Fruit fly (Drosophila melanogaster) whole organism, adult: ENCODE data around the gene CG42335.

Experiments
- CG11617 ChIP-seq: fragments of 200-800 bp; sonication (Bioruptor generic); optimal IDR thresholded peaks from 2 replicates; lab custom pipeline; 2017; ENCODE audit warnings: mild to moderate bottlenecking, missing biosample characterization, missing genetic modification reagents, missing genetic modification characterization
- CG12768 ChIP-seq: fragments of 200-800 bp; sonication (Bioruptor generic); optimal IDR thresholded peaks from 2 replicates; lab custom pipeline; 2017; ENCODE audit warnings: missing biosample characterization, missing genetic modification characterization, mild to moderate bottlenecking, moderate library complexity, missing genetic modification reagents
- CG14711 ChIP-seq: fragments of 200-800 bp; sonication (Bioruptor generic); optimal IDR thresholded peaks from 2 replicates; lab custom pipeline; 2018; ENCODE audit warnings: missing biosample characterization, mild to moderate bottlenecking, missing genetic modification characterization, moderate library complexity
- CG1620 ChIP-seq: fragments of 200-800 bp; sonication (Bioruptor generic); optimal IDR thresholded peaks from 2 replicates; lab custom pipeline; 2016; ENCODE audit warnings: missing biosample characterization, missing genetic modification characterization
- CG33017 ChIP-seq: fragments of 200-800 bp; sonication (Bioruptor generic); optimal IDR thresholded peaks from 2 replicates; lab custom pipeline; 2018; ENCODE audit warnings: missing biosample characterization, mild to moderate bottlenecking, missing genetic modification characterization, moderate library complexity
- CG5204 ChIP-seq: fragments of 200-800 bp; sonication (Bioruptor generic); optimal IDR thresholded peaks from 2 replicates; lab custom pipeline; 2016; ENCODE audit warnings: missing biosample characterization, missing genetic modification characterization
- CG7045 ChIP-seq: fragments of 200-800 bp; sonication (Bioruptor generic); optimal IDR thresholded peaks from 2 replicates; lab custom pipeline; 2017; ENCODE audit warnings: missing biosample characterization, mild to moderate bottlenecking, missing genetic modification characterization
- CG7101 ChIP-seq: fragments of 200-800 bp; sonication (Bioruptor generic); optimal IDR thresholded peaks from 2 replicates; lab custom pipeline; 2018; ENCODE audit warnings: missing biosample characterization, mild to moderate bottlenecking, missing genetic modification characterization, moderate library complexity
- Clk ChIP-seq: fragments of 200-800 bp; sonication (Bioruptor generic); optimal IDR thresholded peaks from 2 replicates; lab custom pipeline; 2017; ENCODE audit warnings: missing biosample characterization, missing genetic modification characterization
- Crg-1 ChIP-seq: fragments of 200-800 bp; sonication (Bioruptor generic); optimal IDR thresholded peaks from 2 replicates; lab custom pipeline; 2016; ENCODE audit warnings: missing biosample characterization, missing genetic modification characterization
- Hr96 ChIP-seq: fragments of 200-800 bp; sonication (Bioruptor generic); optimal IDR thresholded peaks from 2 replicates; lab custom pipeline; 2016; ENCODE audit warnings: missing biosample characterization, missing genetic modification characterization
- Mnt ChIP-seq: fragments of 200-800 bp; sonication (Bioruptor generic); optimal IDR thresholded peaks from 2 replicates; lab custom pipeline; 2016; ENCODE audit warnings: missing biosample characterization, mild to moderate bottlenecking, missing genetic modification characterization
- bab1 ChIP-seq: fragments of 200-800 bp; sonication (Bioruptor generic); optimal IDR thresholded peaks from 3 replicates; lab custom pipeline; 2019; ENCODE audit warnings: missing biosample characterization, mild to moderate bottlenecking, missing genetic modification characterization, moderate library complexity
- cic ChIP-seq: fragments of 200-800 bp; sonication (Bioruptor generic); optimal IDR thresholded peaks from 2 replicates; lab custom pipeline; 2017; ENCODE audit warnings: missing biosample characterization, mild to moderate bottlenecking, missing genetic modification characterization, moderate library complexity
- cnc ChIP-seq, 2 experiments: fragments of >200 bp; optimal IDR thresholded peaks; 2 replicates each; lab custom pipeline; 2017
- kay ChIP-seq: fragments of 200-800 bp; sonication (Bioruptor generic); peaks from one replicate; lab custom pipeline; 2016; ENCODE audit warnings: missing biosample characterization, missing genetic modification characterization, borderline replicate concordance
- ovo ChIP-seq: fragments of 200-800 bp; sonication (Bioruptor generic); optimal IDR thresholded peaks from 2 replicates; lab custom pipeline; 2016; ENCODE audit warnings: missing biosample characterization, missing genetic modification characterization
- pad ChIP-seq: fragments of 200-800 bp; sonication (Bioruptor generic); optimal IDR thresholded peaks from 3 replicates; lab custom pipeline; 2017; ENCODE audit warnings: missing biosample characterization, missing genetic modification characterization, mild to moderate bottlenecking, moderate library complexity, missing genetic modification reagents
- tj ChIP-seq: fragments of 200-800 bp; sonication (Bioruptor generic); optimal IDR thresholded peaks from 3 replicates; lab custom pipeline; 2017; ENCODE audit warnings: missing biosample characterization, mild to moderate bottlenecking, missing genetic modification characterization, moderate library complexity

CG42335 gene

DNA sequence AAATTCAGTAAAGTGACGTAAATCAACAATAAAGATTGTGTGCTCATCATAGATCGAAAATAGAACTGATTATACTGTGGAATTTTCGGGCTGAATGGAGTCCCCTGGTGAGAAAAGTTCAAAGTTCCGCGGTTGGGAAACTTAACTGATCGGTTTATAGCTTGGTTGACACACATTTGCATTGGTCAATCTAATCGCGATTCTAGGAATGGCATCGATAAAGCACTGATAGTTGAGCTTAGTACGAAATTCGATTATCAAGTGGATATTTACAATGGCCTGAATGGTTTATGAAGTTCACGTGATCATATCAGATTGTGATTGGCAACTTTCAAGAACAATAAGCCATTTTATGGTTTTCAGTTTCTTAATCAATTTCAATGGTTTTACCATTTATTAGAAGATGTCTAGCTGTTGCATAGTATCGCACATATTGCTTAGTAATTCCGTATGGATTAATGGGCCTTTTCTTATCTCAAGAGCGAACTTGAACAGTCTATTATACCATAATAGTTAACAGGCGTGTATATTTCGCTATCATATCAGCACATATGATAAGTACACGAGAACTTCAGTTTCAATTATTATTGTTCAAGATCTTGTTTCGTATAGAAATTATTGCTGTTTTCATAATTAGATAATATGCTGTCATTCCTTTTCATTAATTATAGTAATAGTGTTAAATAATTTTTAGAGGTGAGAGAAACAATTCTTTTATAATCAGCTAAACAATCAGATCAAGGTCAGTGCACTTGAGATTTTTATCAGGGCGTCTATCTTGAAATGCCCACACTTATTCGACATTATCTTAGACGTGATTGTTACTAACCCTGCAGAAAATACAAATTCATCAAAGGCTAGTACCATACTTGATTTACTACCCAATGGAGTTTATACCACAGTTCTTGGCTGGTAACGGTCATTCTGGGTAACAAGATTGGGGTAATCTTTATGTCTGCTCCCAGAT lies 9.3 kb upstream of the CG42335 start, which contains the start of gene CG31233:
Gene CG31233 (plus strand): TSS at position 900 of the 967 bp plus-strand sequence.
- no peak for TF ChIP-seq bab1 (GFP tag; lab: Kevin White, UChicago)
- peak; percentile 33 for TF ChIP-seq kay (GFP tag; lab: Kevin White, UChicago)
- TF ChIP-seq CG7101, result no peak
- TF ChIP-seq Crg-1 (GFP tag; lab: Kevin White, UChicago), result no peak
- no peak for TF ChIP-seq Clk
- TF ChIP-seq cic (GFP tag; lab: Kevin White, UChicago), result peak; percentile 19
- no peak for TF ChIP-seq CG33017 (tag; lab: Kevin White, UChicago)
- TF ChIP-seq pad, result no peak

DNA sequence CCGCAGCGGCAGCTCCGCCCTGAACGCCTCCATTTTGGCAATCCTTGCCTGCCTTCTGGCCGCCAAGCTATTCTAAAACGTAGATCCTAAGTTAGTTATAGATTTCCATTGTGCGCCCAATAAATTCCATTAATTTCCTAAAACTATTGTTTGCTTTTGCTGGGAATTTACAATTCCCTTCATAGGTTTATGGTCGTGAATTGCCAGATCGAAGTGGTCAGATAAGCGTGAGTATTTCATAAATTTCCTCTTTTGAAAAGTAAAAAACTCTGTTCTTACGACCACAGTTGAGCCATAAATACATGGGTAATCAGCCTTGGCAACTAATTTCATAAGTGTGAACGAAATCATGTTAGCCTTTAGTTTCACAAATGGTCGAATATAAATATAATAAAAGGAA lies 5.5 kb upstream of the CG42335 start:
- no peak for TF ChIP-seq cic (GFP tag; lab: Kevin White, UChicago)
- peak; percentile 52 for TF ChIP-seq kay (GFP tag; lab: Kevin White, UChicago)

DNA sequence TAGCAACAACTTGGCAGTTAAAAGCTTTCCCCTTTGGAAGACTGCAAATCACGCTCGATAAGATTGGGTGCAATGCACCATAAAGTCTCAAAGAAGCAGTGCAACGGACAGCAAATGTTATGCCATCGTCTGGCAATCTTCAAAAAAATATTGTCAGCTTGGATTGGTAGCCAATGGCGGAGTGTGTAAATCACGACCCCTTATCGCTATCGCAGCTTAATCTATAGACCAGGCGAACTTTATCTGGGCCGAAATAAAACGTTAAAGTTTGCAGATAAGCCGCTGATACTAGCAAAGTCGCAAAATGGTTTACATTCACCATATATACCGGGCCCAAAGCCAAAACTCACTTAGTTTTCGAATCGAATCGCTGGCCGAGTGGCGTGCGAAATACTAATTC lies 4.6 kb upstream of the CG42335 start, which contains the start of gene CG31198:
Gene CG31198 (plus strand): TSS at position 351 of the 400 bp plus-strand sequence.
- TF ChIP-seq CG33017 (tag; lab: Kevin White, UChicago) (no peak), cnc (optimal IDR thresholded peaks at IDR 0.05; lab: Kevin White, UChicago) (peak in 1 of 2 experiments; percentile 64), Mnt (peak; percentile 37), CG12768 (GFP tag; lab: Kevin White, UChicago) (peak; percentile 12), Crg-1 (GFP tag; lab: Kevin White, UChicago) (no peak), Clk (no peak), ovo (no peak), cic (GFP tag; lab: Kevin White, UChicago) (peak; percentile 77), kay (GFP tag; lab: Kevin White, UChicago) (peak; percentile 18), CG14711 (no peak)

DNA sequence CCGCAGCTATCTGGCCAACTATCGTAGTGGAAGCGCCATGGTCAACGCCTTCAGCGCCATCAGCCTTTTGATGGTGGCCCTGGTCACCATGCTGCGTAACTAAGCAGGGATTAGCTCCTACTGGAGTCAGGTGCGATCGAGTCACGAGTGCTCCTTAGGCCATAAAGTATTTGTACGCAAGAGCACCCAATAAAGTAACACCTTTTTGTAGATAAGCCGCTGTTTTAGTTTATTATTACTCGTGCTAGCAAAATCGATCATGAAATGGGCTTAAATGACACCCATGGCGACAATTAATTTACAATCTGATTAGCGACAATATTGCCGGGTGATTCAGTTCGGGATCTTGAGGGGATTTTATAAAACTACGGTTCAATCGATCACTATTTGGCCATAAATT lies 1.0 kb upstream of the CG42335 start:
- TF ChIP-seq ovo (no peak), CG5204 (GFP tag; lab: Kevin White, UChicago) (no peak), Crg-1 (GFP tag; lab: Kevin White, UChicago) (no peak), cic (GFP tag; lab: Kevin White, UChicago) (peak; percentile 66)

DNA sequence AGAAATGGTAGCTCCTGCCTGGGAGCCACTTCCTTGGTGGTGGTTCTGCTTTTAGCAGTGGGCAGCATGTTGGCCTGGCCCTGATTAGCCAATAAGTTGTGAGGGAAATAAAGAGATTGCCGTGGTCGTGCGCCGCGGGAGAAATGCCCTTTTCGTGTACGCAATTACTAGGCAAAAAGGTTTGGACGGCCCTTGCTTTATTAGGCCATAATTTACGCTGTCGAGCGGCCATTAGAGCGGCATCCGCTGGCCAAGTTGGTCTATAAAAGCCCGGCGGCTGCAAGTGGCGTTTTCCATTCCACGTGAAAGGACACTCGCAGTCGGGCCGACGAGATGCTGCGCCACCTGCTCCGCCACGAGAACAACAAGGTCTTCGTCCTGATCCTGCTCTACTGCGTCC lies 10.7 kb downstream of the CG42335 start, which contains the start of gene Burs:
Gene Burs (plus strand): TSS at position 301 of the 400 bp plus-strand sequence.
- TF ChIP-seq CG14711, result no peak
- TF ChIP-seq CG1620 (GFP tag; lab: Kevin White, UChicago), result no peak
- TF ChIP-seq Hr96 (GFP tag; lab: Kevin White, UChicago), result no peak
- TF ChIP-seq CG7045, result no peak
- TF ChIP-seq CG11617 (GFP tag; lab: Kevin White, UChicago), result no peak
- no peak for TF ChIP-seq cnc (optimal IDR thresholded peaks at IDR 0.05; lab: Kevin White, UChicago)
- TF ChIP-seq CG12768 (GFP tag; lab: Kevin White, UChicago), result no peak
- TF ChIP-seq CG33017 (tag; lab: Kevin White, UChicago), result no peak

DNA sequence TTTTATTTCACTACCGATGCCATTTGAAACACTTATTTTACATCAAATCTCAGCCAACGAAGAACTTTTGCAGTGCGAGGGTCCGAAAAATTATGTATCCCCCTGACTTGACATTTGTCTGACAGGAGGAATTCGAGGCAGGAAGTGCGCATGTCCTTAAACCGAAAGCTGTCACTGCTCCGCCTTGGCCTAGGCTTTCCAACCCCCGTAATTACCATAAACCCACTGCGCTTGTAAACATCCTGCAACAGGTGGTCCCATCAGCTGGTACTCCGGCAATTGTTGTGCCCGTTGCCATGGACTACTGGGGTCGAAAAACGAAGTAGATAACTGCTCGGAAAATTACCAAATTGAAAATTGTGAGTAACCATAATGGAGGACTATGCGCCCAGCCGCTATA lies 17.2 kb downstream of the CG42335 start, which contains the start of the genes GABA-B-R2 and CG6800:
Gene GABA-B-R2 (minus strand): TSS at position 75 of the 400 bp plus-strand sequence.
Gene CG6800 (plus strand): TSS at position 373 of the 400 bp plus-strand sequence.
- TF ChIP-seq CG7045 (no peak), pad (no peak), bab1 (GFP tag; lab: Kevin White, UChicago) (no peak), Crg-1 (GFP tag; lab: Kevin White, UChicago) (no peak), CG12768 (GFP tag; lab: Kevin White, UChicago) (no peak), CG11617 (GFP tag; lab: Kevin White, UChicago) (no peak), CG1620 (GFP tag; lab: Kevin White, UChicago) (no peak), CG33017 (tag; lab: Kevin White, UChicago) (no peak), CG5204 (GFP tag; lab: Kevin White, UChicago) (no peak), CG14711 (no peak), kay (GFP tag; lab: Kevin White, UChicago) (no peak), Clk (no peak)

DNA sequence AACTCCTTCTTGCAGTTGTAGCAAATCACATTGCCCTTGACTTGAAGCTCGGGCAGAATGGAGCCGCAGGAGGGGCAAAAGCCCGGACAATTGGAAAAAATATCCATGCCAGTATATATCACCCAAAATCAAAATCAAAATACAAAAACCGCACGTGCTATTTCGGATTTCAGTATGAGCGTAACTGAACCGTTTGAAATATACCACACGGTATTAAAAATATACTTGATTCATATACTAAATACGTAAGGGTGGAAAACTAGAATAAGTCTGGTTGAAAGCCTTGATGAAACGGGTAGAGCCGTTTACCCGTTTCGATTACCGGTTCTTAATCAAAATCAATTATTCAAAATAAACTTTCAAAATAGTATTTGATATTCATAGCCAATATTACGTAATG lies 19.1 kb downstream of the CG42335 start, which contains the start of gene Polr1H:
Gene Polr1H (minus strand): TSS at position 188 of the 400 bp plus-strand sequence.
- TF ChIP-seq Crg-1 (GFP tag; lab: Kevin White, UChicago) (no peak), Mnt (peak; percentile 97), kay (GFP tag; lab: Kevin White, UChicago) (peak; percentile 10), CG7101 (no peak), tj (GFP tag; lab: Kevin White, UChicago) (no peak), bab1 (GFP tag; lab: Kevin White, UChicago) (peak; percentile 44), cic (GFP tag; lab: Kevin White, UChicago) (no peak), Clk (no peak), cnc (optimal IDR thresholded peaks at IDR 0.05; lab: Kevin White, UChicago) (no peak)
